Worm (Caenorhabditis elegans): Measurements from ENCODE around the gene prdm-14.

The prdm-14 gene

ce11 chrX:9068075-9068474, 22.1 kb downstream of the prdm-14 start (continued):
- TF ChIP-seq swsn-7 (tag; optimal IDR thresholded peaks at IDR 0.05) = peak; percentile 37
- no peak for TF ChIP-seq fkh-10 (GFP tag; optimal IDR thresholded peaks at IDR 0.05)
- TF ChIP-seq nhr-20 (tag; optimal IDR thresholded peaks at IDR 0.05) = peak; percentile 54
- TF ChIP-seq ces-1 (GFP tag; optimal IDR thresholded peaks at IDR 0.05) = no peak
- TF ChIP-seq dpl-1 (GFP tag; optimal IDR thresholded peaks at IDR 0.05) = peak in 1 of 3 experiments; percentile 17
- no peak for TF ChIP-seq nhr-19 (GFP tag; conservative IDR thresholded peaks at IDR 0.05)
- TF ChIP-seq snpc-4 (tag; optimal IDR thresholded peaks at IDR 0.05) = no peak
- no peak for TF ChIP-seq nhr-47 (tag; optimal IDR thresholded peaks at IDR 0.05)
- TF ChIP-seq snu-23 (GFP tag; optimal IDR thresholded peaks at IDR 0.05) = peak; percentile 71
- no peak for TF ChIP-seq fkh-4 (tag; optimal IDR thresholded peaks at IDR 0.05; ENCODE audit: borderline replicate concordance)
- TF ChIP-seq pax-3 (tag; optimal IDR thresholded peaks at IDR 0.05) = no peak
- no peak for TF ChIP-seq ceh-90 (tag; optimal IDR thresholded peaks at IDR 0.05)
- peak; percentile 85 for TF ChIP-seq mep-1 (tag; optimal IDR thresholded peaks at IDR 0.05)
- TF ChIP-seq fos-1 (tag; optimal IDR thresholded peaks at IDR 0.05) = no peak
- no peak for TF ChIP-seq lin-15B (tag; optimal IDR thresholded peaks at IDR 0.05)
- TF ChIP-seq hpl-2 (GFP tag; optimal IDR thresholded peaks at IDR 0.05) = no peak
- TF ChIP-seq zag-1 (tag; optimal IDR thresholded peaks at IDR 0.05) = no peak
- peak; percentile 13 for TF ChIP-seq C16A3.4 (tag; optimal IDR thresholded peaks at IDR 0.05)
- no peak for TF ChIP-seq ztf-11 (tag; optimal IDR thresholded peaks at IDR 0.05)
- no peak for TF ChIP-seq tlp-1 (tag; optimal IDR thresholded peaks at IDR 0.05)
- TF ChIP-seq C34B4.2 (tag; optimal IDR thresholded peaks at IDR 0.05) = no peak
- no peak for TF ChIP-seq sptf-1 (tag; optimal IDR thresholded peaks at IDR 0.05)

ce11 chrX:9069070-9069469, 23.1 kb downstream of the prdm-14 start:
- TF ChIP-seq dsc-1 (tag; optimal IDR thresholded peaks at IDR 0.05) = no peak
- TF ChIP-seq snu-23 (GFP tag; optimal IDR thresholded peaks at IDR 0.05) = peak; percentile 10
- TF ChIP-seq elt-3 (tag; optimal IDR thresholded peaks at IDR 0.05) = no peak
- TF ChIP-seq F16B12.6 (tag; optimal IDR thresholded peaks at IDR 0.05) = no peak
- TF ChIP-seq tlp-1 (tag; optimal IDR thresholded peaks at IDR 0.05) = no peak
- no peak for TF ChIP-seq C34B4.2 (tag; optimal IDR thresholded peaks at IDR 0.05)
- peak; percentile 63 for TF ChIP-seq lin-14 (GFP tag; optimal IDR thresholded peaks at IDR 0.05)
- no peak for TF ChIP-seq nhr-76 (tag; optimal IDR thresholded peaks at IDR 0.05)
- TF ChIP-seq nhr-84 (tag; optimal IDR thresholded peaks at IDR 0.05) = no peak
- peak; percentile 56 for TF ChIP-seq pag-3 (tag; optimal IDR thresholded peaks at IDR 0.05; ENCODE audit: borderline replicate concordance, insufficient read depth)
- TF ChIP-seq nhr-19 (GFP tag; conservative IDR thresholded peaks at IDR 0.05) = 0 out of 2 replicates have a peak, but pooled peaks have one; percentile 11
- no peak for TF ChIP-seq lin-35 (GFP tag; optimal IDR thresholded peaks at IDR 0.05)
- no peak for TF ChIP-seq ztf-4 (tag; optimal IDR thresholded peaks at IDR 0.05)
- no peak for TF ChIP-seq hlh-17 (GFP tag; optimal IDR thresholded peaks at IDR 0.05; ENCODE audit: borderline replicate concordance)
- TF ChIP-seq egl-27 (tag; optimal IDR thresholded peaks at IDR 0.05) = no peak
- TF ChIP-seq unc-130 (tag; optimal IDR thresholded peaks at IDR 0.05) = no peak
- no peak for TF ChIP-seq C16A3.4 (tag; optimal IDR thresholded peaks at IDR 0.05)
- TF ChIP-seq mef-2 (tag; optimal IDR thresholded peaks at IDR 0.05) = no peak
- TF ChIP-seq ceh-82 (tag; optimal IDR thresholded peaks at IDR 0.05) = no peak
- no peak for TF ChIP-seq nhr-12 (tag; optimal IDR thresholded peaks at IDR 0.05)
- no peak for TF ChIP-seq fos-1 (tag; optimal IDR thresholded peaks at IDR 0.05)
- TF ChIP-seq fkh-10 (GFP tag; optimal IDR thresholded peaks at IDR 0.05) = no peak
- peak; percentile 59 for TF ChIP-seq nhr-71 (tag; optimal IDR thresholded peaks at IDR 0.05)
- TF ChIP-seq mdl-1 (tag; optimal IDR thresholded peaks at IDR 0.05) = no peak
- no peak for TF ChIP-seq ceh-63 (GFP tag; optimal IDR thresholded peaks at IDR 0.05)
- peak; percentile 78 for TF ChIP-seq rnt-1 (tag; optimal IDR thresholded peaks at IDR 0.05)
- TF ChIP-seq nhr-77 (tag; optimal IDR thresholded peaks at IDR 0.05) = no peak
- TF ChIP-seq tbx-2 (tag; optimal IDR thresholded peaks at IDR 0.05) = no peak
- TF ChIP-seq ces-1 (GFP tag; optimal IDR thresholded peaks at IDR 0.05) = no peak
- no peak for TF ChIP-seq pqm-1 (tag; optimal IDR thresholded peaks at IDR 0.05)
- TF ChIP-seq unc-62 (GFP tag; optimal IDR thresholded peaks at IDR 0.05) = no peak
- TF ChIP-seq dpl-1 (GFP tag; optimal IDR thresholded peaks at IDR 0.05) = peak in 1 of 3 experiments; percentile 13
- no peak for TF ChIP-seq lir-3 (tag; optimal IDR thresholded peaks at IDR 0.05; ENCODE audit: poor library complexity)
- no peak for TF ChIP-seq nhr-28 (tag; optimal IDR thresholded peaks at IDR 0.05)
- peak; percentile 41 for TF ChIP-seq lin-39 (tag; optimal IDR thresholded peaks at IDR 0.05)
- TF ChIP-seq isw-1 (GFP tag; IDR thresholded peaks at IDR 0.05) = no peak
- TF ChIP-seq efl-1 (optimal IDR thresholded peaks at IDR 0.05) = peak in 1 of 2 experiments; percentile 21
- TF ChIP-seq efl-1 (GFP tag; optimal IDR thresholded peaks at IDR 0.05 in 1 of 2) = no peak
